Worm (Caenorhabditis elegans): ENCODE data around the gene ncl-1.

The ncl-1 gene

DNA sequence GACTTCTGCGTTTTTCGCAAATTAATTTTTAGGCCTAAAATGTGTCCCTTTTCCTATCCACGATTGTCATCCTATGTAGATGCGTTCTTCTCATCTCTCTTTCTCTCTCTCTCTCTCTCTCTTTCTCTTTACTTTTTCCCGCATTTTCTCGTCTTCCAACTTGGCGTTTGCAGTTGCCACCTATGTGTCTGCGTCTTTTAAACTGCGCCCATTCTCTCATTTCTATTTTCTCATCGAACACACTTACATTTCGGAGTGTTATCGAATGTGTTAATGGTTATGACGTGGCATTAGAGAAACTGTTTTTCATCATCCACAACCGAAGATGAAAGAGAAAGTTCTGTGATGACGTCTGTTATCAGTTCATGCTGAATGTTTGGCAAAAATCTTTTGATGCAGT lies 9.0 kb downstream of the ncl-1 start (continued):
- TF ChIP-seq vab-7 (GFP tag; IDR thresholded peaks at IDR 0.05) (no peak), nhr-25 (tag; optimal IDR thresholded peaks at IDR 0.05; ENCODE audit: borderline replicate concordance, insufficient read depth) (no peak), tag-97 (GFP tag; IDR thresholded peaks at IDR 0.05) (no peak), mdt-29 (GFP tag; IDR thresholded peaks at IDR 0.05) (peak; percentile 49; the same call in 1 of the 2 replicates), lin-13 (GFP tag; optimal IDR thresholded peaks at IDR 0.05) (peak; percentile 48), nhr-28 (tag; optimal IDR thresholded peaks at IDR 0.05) (peak; percentile 70), zip-2 (tag; optimal IDR thresholded peaks at IDR 0.05) (no peak), sdz-12 (GFP tag; optimal IDR thresholded peaks at IDR 0.05) (no peak), lir-3 (tag; optimal IDR thresholded peaks at IDR 0.05) (no peak), jun-1 (tag; optimal IDR thresholded peaks at IDR 0.05) (no peak), spr-1 (tag; optimal IDR thresholded peaks at IDR 0.05) (no peak), saeg-2 (GFP tag; IDR thresholded peaks at IDR 0.05) (no peak), D1046.2 (GFP tag; IDR thresholded peaks at IDR 0.05) (no peak), daf-16 (GFP tag; optimal IDR thresholded peaks at IDR 0.05) (peak in 1 of 2 experiments; percentile 9), daf-16 (tag; optimal IDR thresholded peaks at IDR 0.05) (peak; percentile 75), lim-7 (GFP tag; IDR thresholded peaks at IDR 0.05) (no peak), Y5F2A.4 (GFP tag; optimal IDR thresholded peaks at IDR 0.05) (no peak), dve-1 (tag; optimal IDR thresholded peaks at IDR 0.05; ENCODE audit: insufficient read depth) (peak; percentile 90), hlh-11 (tag; optimal IDR thresholded peaks at IDR 0.05) (peak; percentile 84), hmg-1.1 (GFP tag; IDR thresholded peaks at IDR 0.05) (peak; percentile 56), fkh-10 (GFP tag; optimal IDR thresholded peaks at IDR 0.05) (no peak), php-3 (GFP tag; IDR thresholded peaks at IDR 0.05) (no peak), mxl-2 (GFP tag; conservative IDR thresholded peaks at IDR 0.05) (no peak), F49E8.2 (tag; optimal IDR thresholded peaks at IDR 0.05; ENCODE audit: borderline replicate concordance) (no peak), daf-8 (GFP tag; IDR thresholded peaks at IDR 0.05) (no peak), daf-19 (GFP tag; conservative IDR thresholded peaks at IDR 0.05) (no peak), R02D3.7 (tag; optimal IDR thresholded peaks at IDR 0.05) (no peak), mdl-1 (tag; optimal IDR thresholded peaks at IDR 0.05) (peak in 1 of 2 experiments; percentile 25), nhr-76 (tag; optimal IDR thresholded peaks at IDR 0.05) (no peak), ceh-62 (tag; optimal IDR thresholded peaks at IDR 0.05) (no peak), lin-39 (tag; optimal IDR thresholded peaks at IDR 0.05) (no peak), nhr-102 (tag; optimal IDR thresholded peaks at IDR 0.05) (peak; percentile 43), tra-1 (GFP tag; IDR thresholded peaks at IDR 0.05) (peak; percentile 70), nhr-48 (tag; optimal IDR thresholded peaks at IDR 0.05) (peak; percentile 74)

DNA sequence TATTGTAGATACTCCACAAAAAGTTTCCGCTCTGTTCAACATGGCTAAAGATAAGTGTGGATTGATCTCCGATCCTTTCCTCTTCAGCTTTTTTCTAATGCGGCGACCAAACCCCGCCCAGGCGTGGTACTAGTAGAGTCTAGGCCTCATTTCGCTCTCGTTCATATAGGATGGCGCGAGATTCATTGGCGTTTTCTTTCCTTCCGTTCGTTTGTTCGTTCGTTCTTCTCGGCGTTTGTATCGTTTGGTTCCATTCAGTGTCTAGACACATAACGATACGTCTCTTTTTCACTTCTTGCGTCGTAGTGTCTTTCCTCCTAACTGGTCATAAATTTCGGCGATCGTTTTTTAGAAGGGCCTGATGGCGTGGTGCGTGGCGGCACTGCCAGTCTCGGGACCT lies 9.5 kb downstream of the ncl-1 start:
- TF ChIP-seq lin-38 (GFP tag; IDR thresholded peaks at IDR 0.05) = no peak
- TF ChIP-seq rbr-2 (tag; optimal IDR thresholded peaks at IDR 0.05) = no peak
- TF ChIP-seq zag-1 (tag; optimal IDR thresholded peaks at IDR 0.05) = no peak
- no peak for TF ChIP-seq ZK546.5 (tag; optimal IDR thresholded peaks at IDR 0.05)
- peak; percentile 15; the same call in 1 of the 2 replicates for TF ChIP-seq dmd-8 (GFP tag; IDR thresholded peaks at IDR 0.05)
- TF ChIP-seq madf-9 (GFP tag; conservative IDR thresholded peaks at IDR 0.05) = no peak
- TF ChIP-seq ceh-28 (tag; optimal IDR thresholded peaks at IDR 0.05) = no peak
- peak; percentile 15 for TF ChIP-seq aha-1 (tag)
- no peak for TF ChIP-seq nhr-42 (GFP tag; IDR thresholded peaks at IDR 0.05)
- no peak for TF ChIP-seq spr-3 (GFP tag; optimal IDR thresholded peaks at IDR 0.05)
- TF ChIP-seq Y75B8A.6 (GFP tag; IDR thresholded peaks at IDR 0.05) = no peak
- no peak for TF ChIP-seq ces-1 (GFP tag; optimal IDR thresholded peaks at IDR 0.05)
- TF ChIP-seq set-16 (GFP tag; IDR thresholded peaks at IDR 0.05) = no peak
- peak; percentile 34 for TF ChIP-seq hlh-30 (tag; optimal IDR thresholded peaks at IDR 0.05; ENCODE audit: insufficient read depth)
- TF ChIP-seq arid-1 (GFP tag; conservative IDR thresholded peaks at IDR 0.05) = no peak
- TF ChIP-seq duxl-1 (tag; optimal IDR thresholded peaks at IDR 0.05; ENCODE audit: poor library complexity) = no peak
- TF ChIP-seq saeg-2 (GFP tag; IDR thresholded peaks at IDR 0.05) = no peak
- no peak for TF ChIP-seq T20F7.1 (GFP tag; optimal IDR thresholded peaks at IDR 0.05)
- TF ChIP-seq daf-16 (GFP tag; optimal IDR thresholded peaks at IDR 0.05) = no peak
- TF ChIP-seq daf-16 (tag; optimal IDR thresholded peaks at IDR 0.05) = no peak
- no peak for TF ChIP-seq nhr-102 (tag; optimal IDR thresholded peaks at IDR 0.05)
- no peak for TF ChIP-seq mxl-3 (GFP tag; optimal IDR thresholded peaks at IDR 0.05)
- TF ChIP-seq egl-27 (tag; optimal IDR thresholded peaks at IDR 0.05) = no peak

All from whole organism, L4 larva.